Worm (Caenorhabditis elegans) whole organism, young adult: ENCODE data around the gene fan-1.

ENCODE experiments used
- B0261.1 ChIP-seq: sonication (generic microtip); optimal IDR thresholded peaks from 2 replicates; lab custom pipeline; 2016; ENCODE audit warnings: mild to moderate bottlenecking, missing genetic modification characterization, moderate library complexity, missing compliant biosample characterization
- B0336.3 ChIP-seq: fragments of 200-800 bp; sonication (Bioruptor generic); IDR thresholded peaks from 2 replicates; pipeline ENCODE4 v1.3.6; 2022; ENCODE audit warnings: missing genetic modification characterization, missing compliant biosample characterization
- D2030.7 ChIP-seq: fragments of 200-800 bp; sonication (Bioruptor generic); IDR thresholded peaks from 2 replicates; pipeline ENCODE4 v1.3.6; 2022; ENCODE audit warnings: missing genetic modification reagents, missing genetic modification characterization, missing compliant biosample characterization
- F22D6.2 ChIP-seq: sonication (generic microtip); optimal IDR thresholded peaks from 2 replicates; lab custom pipeline; 2016; ENCODE audit warnings: mild to moderate bottlenecking, missing genetic modification characterization, missing compliant biosample characterization
- F49E8.2 ChIP-seq: sonication (generic microtip); optimal IDR thresholded peaks from 3 replicates; lab custom pipeline; 2017; ENCODE audit warnings: missing genetic modification characterization, mild to moderate bottlenecking, missing compliant biosample characterization, antibody characterized with exemption, moderate library complexity; ENCODE audit not compliant: insufficient read depth
- T26A5.8 ChIP-seq: sonication (generic microtip); optimal IDR thresholded peaks from 2 replicates; lab custom pipeline; 2016; ENCODE audit warnings: missing genetic modification characterization, missing compliant biosample characterization
- Y53F4B.3 ChIP-seq: fragments of 200-800 bp; sonication (Bioruptor generic); IDR thresholded peaks from 2 replicates; pipeline ENCODE4 v1.3.6; 2022; ENCODE audit warnings: missing genetic modification reagents, missing genetic modification characterization, missing compliant biosample characterization
- Y95B8A.8 ChIP-seq: fragments of 200-800 bp; sonication (Bioruptor generic); IDR thresholded peaks from 2 replicates; pipeline ENCODE4 v1.3.6; 2022; ENCODE audit warnings: missing genetic modification reagents, missing genetic modification characterization, missing compliant biosample characterization
- atf-7 ChIP-seq: sonication (generic microtip); optimal IDR thresholded peaks from 2 replicates; lab custom pipeline; 2017; ENCODE audit warnings: mild to moderate bottlenecking, missing genetic modification characterization, missing compliant biosample characterization
- attf-5 ChIP-seq: fragments of 200-800 bp; sonication (Bioruptor generic); optimal IDR thresholded peaks from 2 replicates; lab custom pipeline; 2018; ENCODE audit warnings: mild to moderate bottlenecking, missing genetic modification characterization, missing compliant biosample characterization
- cebp-1 ChIP-seq, 2 experiments: fragments of 200-800 bp in 1 of 2; sonication (Bioruptor generic) in 1 of 2; sonication (generic microtip) in 1 of 2; IDR thresholded peaks in 1 of 2; optimal IDR thresholded peaks in 1 of 2; 2 replicates each; pipeline versions ENCODE4 v1.3.6 to Lab custom; 2017 to 2022; ENCODE audit warnings: missing compliant biosample characterization in 2 of 2, missing genetic modification characterization in 2 of 2, mild to moderate bottlenecking in 1 of 2, missing genetic modification reagents in 1 of 2, moderate library complexity in 1 of 2
- ceh-91 ChIP-seq: fragments of 200-800 bp; sonication (Bioruptor generic); IDR thresholded peaks from 2 replicates; pipeline ENCODE4 v1.3.6; 2022; ENCODE audit warnings: missing genetic modification reagents, missing genetic modification characterization, missing compliant biosample characterization
- efl-1 ChIP-seq: fragments of 150-350 bp; optimal IDR thresholded peaks from 2 replicates; lab custom pipeline; 2014; ENCODE audit warnings: missing biosample characterization, missing genetic modification reagents, missing genetic modification characterization
- ekl-4 ChIP-seq: fragments of 200-800 bp; sonication (Bioruptor generic); IDR thresholded peaks from 2 replicates; pipeline ENCODE4 v1.3.6; 2022; ENCODE audit warnings: missing genetic modification reagents, missing genetic modification characterization, missing compliant biosample characterization
- him-1 ChIP-seq: sonication (generic microtip); optimal IDR thresholded peaks from 2 replicates; lab custom pipeline; 2016; ENCODE audit warnings: missing genotype, missing genetic modification reagents, missing genetic modification characterization, missing compliant biosample characterization
- hlh-12 ChIP-seq: sonication (generic microtip); optimal IDR thresholded peaks from 2 replicates; lab custom pipeline; 2016; ENCODE audit warnings: missing genetic modification characterization, missing compliant biosample characterization
- hmg-1.2 ChIP-seq: fragments of 200-800 bp; sonication (Bioruptor generic); IDR thresholded peaks from 2 replicates; pipeline ENCODE4 v1.3.6; 2022; ENCODE audit warnings: missing genetic modification reagents, missing genetic modification characterization, missing compliant biosample characterization
- let-607 ChIP-seq, 2 experiments: fragments of 200-800 bp in 1 of 2; sonication (Bioruptor generic) in 1 of 2; sonication (generic microtip) in 1 of 2; optimal IDR thresholded peaks; 2 replicates each; lab custom pipeline; 2016 to 2018; ENCODE audit warnings: mild to moderate bottlenecking in 2 of 2, missing compliant biosample characterization in 2 of 2, missing genetic modification characterization in 2 of 2, moderate library complexity in 2 of 2, missing genotype in 1 of 2
- lin-54 ChIP-seq: fragments of 200-800 bp; sonication (Bioruptor generic); optimal IDR thresholded peaks from 2 replicates; lab custom pipeline; 2018; ENCODE audit warnings: mild to moderate bottlenecking, missing genetic modification characterization, missing compliant biosample characterization
- lsl-1 ChIP-seq: fragments of 200-800 bp; sonication (Bioruptor generic); optimal IDR thresholded peaks from 2 replicates; lab custom pipeline; 2018; ENCODE audit warnings: mild to moderate bottlenecking, missing genetic modification characterization, moderate library complexity, missing compliant biosample characterization
- madf-10 ChIP-seq: sonication (generic microtip); optimal IDR thresholded peaks from 2 replicates; lab custom pipeline; 2016; ENCODE audit warnings: mild to moderate bottlenecking, missing genetic modification characterization, missing compliant biosample characterization
- nfya-1 ChIP-seq: sonication (generic microtip); optimal IDR thresholded peaks from 2 replicates; lab custom pipeline; 2017; ENCODE audit warnings: antibody characterized with exemption, missing compliant biosample characterization, missing genetic modification characterization, borderline replicate concordance; ENCODE audit not compliant: insufficient read depth
- nhr-80 ChIP-seq: sonication (generic microtip); optimal IDR thresholded peaks from 2 replicates; lab custom pipeline; 2016; ENCODE audit warnings: missing genetic modification characterization, missing compliant biosample characterization
- nhr-90 ChIP-seq: sonication (generic microtip); optimal IDR thresholded peaks from 2 replicates; lab custom pipeline; 2016; ENCODE audit warnings: missing genotype, mild to moderate bottlenecking, missing genetic modification characterization, missing compliant biosample characterization
- pbrm-1 ChIP-seq: fragments of 200-800 bp; sonication (Bioruptor generic); IDR thresholded peaks from 2 replicates; pipeline ENCODE4 v1.3.6; 2022; ENCODE audit warnings: missing genetic modification reagents, missing genetic modification characterization, missing compliant biosample characterization
- pha-4 ChIP-seq: fragments of 150-350 bp; sonication (generic microtip); optimal IDR thresholded peaks from 2 replicates; lab custom pipeline; 2014; ENCODE audit warnings: missing biosample characterization, missing genetic modification reagents, missing genetic modification characterization
- rcor-1 ChIP-seq: fragments of 200-800 bp; sonication (Bioruptor generic); IDR thresholded peaks from 2 replicates; pipeline ENCODE4 v1.3.6; 2022; ENCODE audit warnings: missing genetic modification reagents, missing genetic modification characterization, missing compliant biosample characterization
- repo-1 ChIP-seq: sonication (generic microtip); optimal IDR thresholded peaks from 2 replicates; lab custom pipeline; 2017; ENCODE audit warnings: mild to moderate bottlenecking, missing genetic modification characterization, missing compliant biosample characterization
- rpc-1 ChIP-seq, 2 experiments: fragments of 150-350 bp in 1 of 2; sonication (generic microtip) in 1 of 2; optimal IDR thresholded peaks; 2 replicates each; lab custom pipeline; 2014 to 2018; ENCODE audit warnings: missing biosample characterization in 1 of 2, missing genetic modification characterization in 1 of 2, missing genetic modification reagents in 1 of 2, missing genotype in 1 of 2
- sea-2 ChIP-seq: fragments of 200-800 bp; sonication (Bioruptor generic); IDR thresholded peaks from 2 replicates; pipeline ENCODE4 v1.3.6; 2022; ENCODE audit warnings: missing genetic modification characterization, missing compliant biosample characterization
- snpc-1.3 ChIP-seq: sonication (generic microtip); optimal IDR thresholded peaks from 2 replicates; lab custom pipeline; 2017; ENCODE audit warnings: missing genetic modification characterization, mild to moderate bottlenecking, missing compliant biosample characterization, antibody characterized with exemption, moderate library complexity, missing genotype, missing genetic modification reagents; ENCODE audit not compliant: insufficient read depth
- sptf-2 ChIP-seq: fragments of 200-800 bp; sonication (Bioruptor generic); optimal IDR thresholded peaks from 2 replicates; lab custom pipeline; 2018; ENCODE audit warnings: mild to moderate bottlenecking, missing genetic modification characterization, missing compliant biosample characterization
- tbp1 ChIP-seq: fragments of 200-800 bp; sonication (Bioruptor generic); optimal IDR thresholded peaks from 2 replicates; lab custom pipeline; 2018; ENCODE audit warnings: mild to moderate bottlenecking, missing genetic modification characterization, missing compliant biosample characterization
- xnd-1 ChIP-seq: sonication (generic microtip); optimal IDR thresholded peaks from 2 replicates; lab custom pipeline; 2016; ENCODE audit warnings: missing genotype, missing genetic modification reagents, missing genetic modification characterization, missing compliant biosample characterization
- zim-3 ChIP-seq: sonication (generic microtip); optimal IDR thresholded peaks from 2 replicates; lab custom pipeline; 2017; ENCODE audit warnings: mild to moderate bottlenecking, missing genetic modification characterization, moderate library complexity, missing compliant biosample characterization
- ztf-6 ChIP-seq: fragments of 200-800 bp; sonication (Bioruptor generic); IDR thresholded peaks from 2 replicates; pipeline ENCODE4 v1.3.6; 2022; ENCODE audit warnings: missing genetic modification reagents, missing genetic modification characterization, missing compliant biosample characterization

The fan-1 gene

ce11 chrIV:6552036-6552435 lies 3.5 kb downstream of the fan-1 start (continued):
- TF ChIP-seq B0336.3 (GFP tag; lab: Robert Waterston, UW) (peak; percentile 48; the same call in 1 of the 2 replicates), sptf-2 (GFP tag; lab: Kevin White, UChicago) (no peak), snpc-1.3 (tag; lab: Kevin White, UChicago) (no peak), let-607 (tag; optimal IDR thresholded peaks at IDR 0.05; lab: Kevin White, UChicago) (no peak), F49E8.2 (tag; lab: Kevin White, UChicago) (no peak), Y53F4B.3 (GFP tag; lab: Robert Waterston, UW) (no peak), pbrm-1 (GFP tag; lab: Robert Waterston, UW) (no peak), F22D6.2 (no peak), xnd-1 (no peak), nhr-90 (tag; lab: Kevin White, UChicago) (no peak), nfya-1 (tag; lab: Kevin White, UChicago) (no peak), hlh-12 (tag; lab: Kevin White, UChicago) (no peak), ceh-91 (GFP tag; lab: Robert Waterston, UW) (no peak), B0261.1 (tag; lab: Kevin White, UChicago) (no peak), him-1 (tag; lab: Kevin White, UChicago) (no peak), efl-1 (GFP tag; lab: Kevin White, UChicago) (no peak), hmg-1.2 (0 out of 2 replicates have a peak, but pooled peaks have one; percentile 12), zim-3 (tag; lab: Kevin White, UChicago) (no peak), repo-1 (tag; lab: Kevin White, UChicago) (peak; percentile 56), rpc-1 (optimal IDR thresholded peaks at IDR 0.05; lab: Kevin White, UChicago) (no peak), rpc-1 (tag; optimal IDR thresholded peaks at IDR 0.05; lab: Kevin White, UChicago) (no peak), lin-54 (GFP tag; lab: Kevin White, UChicago) (no peak), sea-2 (GFP tag; lab: Robert Waterston, UW) (no peak)

- peak; percentile 44 for TF ChIP-seq madf-10
- TF ChIP-seq cebp-1 (GFP tag; IDR thresholded peaks at IDR 0.05; lab: Robert Waterston, UW): no peak
- TF ChIP-seq cebp-1 (tag; optimal IDR thresholded peaks at IDR 0.05; lab: Kevin White, UChicago): peak; percentile 31
- TF ChIP-seq B0336.3 (GFP tag; lab: Robert Waterston, UW): peak; percentile 61; the same call in 1 of the 2 replicates
- no peak for TF ChIP-seq T26A5.8 (tag; lab: Kevin White, UChicago)
- no peak for TF ChIP-seq ztf-6 (GFP tag; lab: Robert Waterston, UW)
- TF ChIP-seq lsl-1: no peak
- peak; percentile 25 for TF ChIP-seq tbp1 (GFP tag; lab: Kevin White, UChicago)
- no peak for TF ChIP-seq hmg-1.2
- TF ChIP-seq atf-7 (tag; lab: Kevin White, UChicago): peak; percentile 28
- peak; percentile 12 for TF ChIP-seq pha-4 (tag; lab: Kevin White, UChicago)
- 0 out of 2 replicates have a peak, but pooled peaks have one; percentile 29 for TF ChIP-seq ekl-4 (GFP tag; lab: Robert Waterston, UW)
- no peak for TF ChIP-seq D2030.7
- no peak for TF ChIP-seq rcor-1 (GFP tag; lab: Robert Waterston, UW)
- TF ChIP-seq Y95B8A.8 (GFP tag; lab: Robert Waterston, UW): 0 out of 2 replicates have a peak, but pooled peaks have one; percentile 46
- TF ChIP-seq nhr-80: peak; percentile 96
- peak; percentile 1 for TF ChIP-seq attf-5 (GFP tag; lab: Kevin White, UChicago)
These were observed 6.4 kb downstream of the fan-1 start for ce11 chrIV:6554865-6555264.
